Worm (Caenorhabditis elegans): ENCODE data around the gene sri-28.

Gene sri-28

ce11 chrII:3052843-3053242 is 4.4 kb downstream of the sri-28 start:
- TF ChIP-seq sem-2 (GFP tag; optimal IDR thresholded peaks at IDR 0.05) (no peak), pha-4 (tag; optimal IDR thresholded peaks at IDR 0.05) (no peak), lsy-2 (tag; optimal IDR thresholded peaks at IDR 0.05) (no peak), ceh-43 (GFP tag; optimal IDR thresholded peaks at IDR 0.05) (no peak), lin-32 (GFP tag; optimal IDR thresholded peaks at IDR 0.05) (no peak), M03D4.4 (tag; optimal IDR thresholded peaks at IDR 0.05) (no peak), drap-1 (GFP tag; optimal IDR thresholded peaks at IDR 0.05) (no peak), nhr-237 (tag; optimal IDR thresholded peaks at IDR 0.05) (no peak), flh-1 (GFP tag; optimal IDR thresholded peaks at IDR 0.05) (no peak), tbx-8 (GFP tag; optimal IDR thresholded peaks at IDR 0.05) (no peak), sptf-1 (tag; optimal IDR thresholded peaks at IDR 0.05) (no peak), nhr-76 (tag; optimal IDR thresholded peaks at IDR 0.05) (no peak), snpc-4 (tag; optimal IDR thresholded peaks at IDR 0.05) (no peak), ceh-39 (tag; optimal IDR thresholded peaks at IDR 0.05) (no peak), blmp-1 (tag; optimal IDR thresholded peaks at IDR 0.05) (no peak), mls-2 (tag; optimal IDR thresholded peaks at IDR 0.05) (no peak), cnd-1 (tag; optimal IDR thresholded peaks at IDR 0.05) (no peak), ces-1 (GFP tag; optimal IDR thresholded peaks at IDR 0.05) (no peak)

DNA sequence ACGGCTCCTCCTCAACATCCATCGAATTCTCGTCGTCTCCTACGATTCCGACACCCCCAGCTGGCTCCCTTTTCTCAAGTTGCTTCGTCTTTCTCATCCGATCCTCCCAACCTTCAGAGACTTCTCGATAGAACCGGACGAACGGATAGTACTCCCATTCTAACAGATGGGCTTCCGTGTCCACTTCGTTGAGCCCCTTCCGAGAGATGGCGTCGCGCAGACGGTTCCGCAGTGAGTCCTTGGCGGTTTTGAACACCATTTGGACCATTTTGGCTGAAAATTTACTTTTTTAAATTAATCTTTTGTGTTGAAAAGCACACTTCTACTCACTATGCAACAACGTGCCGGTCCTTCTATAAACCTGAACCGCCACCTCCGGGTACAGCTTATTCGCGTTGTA is 5.2 kb downstream of the sri-28 start:
- TF ChIP-seq ceh-43 (GFP tag; optimal IDR thresholded peaks at IDR 0.05) (no peak), mab-5 (tag; optimal IDR thresholded peaks at IDR 0.05) (no peak), elt-3 (tag; optimal IDR thresholded peaks at IDR 0.05) (no peak), tbx-8 (GFP tag; optimal IDR thresholded peaks at IDR 0.05) (no peak), unc-120 (tag; optimal IDR thresholded peaks at IDR 0.05; ENCODE audit: poor library complexity, severe bottlenecking) (no peak), ham-2 (GFP tag; optimal IDR thresholded peaks at IDR 0.05) (no peak), ceh-83 (GFP tag; optimal IDR thresholded peaks at IDR 0.05) (no peak), unc-39 (tag; optimal IDR thresholded peaks at IDR 0.05) (no peak), blmp-1 (tag; optimal IDR thresholded peaks at IDR 0.05) (no peak), elt-1 (tag; optimal IDR thresholded peaks at IDR 0.05; ENCODE audit: borderline replicate concordance, insufficient read depth) (no peak), ztf-11 (tag; optimal IDR thresholded peaks at IDR 0.05) (no peak), unc-62 (GFP tag; optimal IDR thresholded peaks at IDR 0.05) (no peak), nhr-2 (tag; optimal IDR thresholded peaks at IDR 0.05) (no peak), drap-1 (GFP tag; optimal IDR thresholded peaks at IDR 0.05) (no peak), M03D4.4 (tag; optimal IDR thresholded peaks at IDR 0.05) (no peak), nhr-237 (tag; optimal IDR thresholded peaks at IDR 0.05) (no peak), nhr-76 (tag; optimal IDR thresholded peaks at IDR 0.05) (no peak), snpc-4 (tag; optimal IDR thresholded peaks at IDR 0.05) (no peak)

DNA sequence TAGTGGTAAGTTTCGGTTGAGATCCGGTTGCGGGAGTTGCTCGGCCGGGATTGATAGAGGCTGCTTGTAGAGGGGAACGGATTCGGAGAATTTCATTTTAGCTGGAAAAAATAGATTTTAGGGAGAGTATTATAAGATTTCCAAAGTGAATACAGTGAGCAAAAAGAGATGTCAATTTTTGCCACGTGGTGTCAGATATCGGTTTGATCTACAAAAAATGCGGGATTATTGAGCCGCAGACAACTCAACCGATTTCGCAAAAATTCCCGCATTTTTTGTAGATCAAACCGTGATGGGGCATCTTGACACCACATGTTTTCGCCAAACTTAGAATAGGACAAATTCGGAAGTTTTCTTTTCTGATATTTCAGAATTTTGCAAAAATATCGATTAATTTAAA is 5.7 kb downstream of the sri-28 start, which contains the start of gene lido-13:
Gene lido-13, minus strand, starts transcription at position 101 of the 400 bp plus-strand sequence.
- TF ChIP-seq unc-62 (GFP tag; optimal IDR thresholded peaks at IDR 0.05) (no peak), tbx-8 (GFP tag; optimal IDR thresholded peaks at IDR 0.05) (no peak), mep-1 (tag; optimal IDR thresholded peaks at IDR 0.05) (no peak), unc-39 (tag; optimal IDR thresholded peaks at IDR 0.05) (no peak), ham-2 (GFP tag; optimal IDR thresholded peaks at IDR 0.05) (no peak), M03D4.4 (tag; optimal IDR thresholded peaks at IDR 0.05) (no peak), nhr-28 (tag; optimal IDR thresholded peaks at IDR 0.05) (no peak), lsy-2 (tag; optimal IDR thresholded peaks at IDR 0.05) (no peak), mls-2 (tag; optimal IDR thresholded peaks at IDR 0.05) (no peak), lin-32 (GFP tag; optimal IDR thresholded peaks at IDR 0.05) (no peak), bed-3 (GFP tag; optimal IDR thresholded peaks at IDR 0.05) (no peak), lin-13 (tag; optimal IDR thresholded peaks at IDR 0.05) (no peak), ztf-11 (tag; optimal IDR thresholded peaks at IDR 0.05) (no peak), nhr-12 (tag; optimal IDR thresholded peaks at IDR 0.05) (no peak), ces-1 (GFP tag; optimal IDR thresholded peaks at IDR 0.05) (no peak)

DNA sequence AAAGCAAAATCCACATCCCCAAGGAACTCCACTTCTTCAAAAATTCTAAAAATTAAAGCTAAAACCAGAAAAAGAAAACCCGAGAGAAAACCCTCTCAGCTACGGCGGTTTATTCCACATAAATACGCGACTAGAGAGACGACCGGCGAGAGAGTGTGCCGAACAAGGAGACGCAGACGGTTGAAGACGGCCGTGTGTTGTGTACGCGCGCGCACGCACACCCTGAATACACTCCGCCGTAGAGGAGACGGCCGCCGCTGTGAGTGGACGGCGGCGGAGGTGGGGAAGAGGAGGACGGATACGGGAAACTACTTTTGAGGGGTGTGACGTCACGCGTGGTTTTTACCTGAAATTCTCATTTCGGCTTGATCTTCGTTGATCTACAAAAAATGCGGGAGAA is 6.1 kb downstream of the sri-28 start:
- TF ChIP-seq ceh-43 (GFP tag; optimal IDR thresholded peaks at IDR 0.05) (no peak), unc-62 (GFP tag; optimal IDR thresholded peaks at IDR 0.05) (no peak), pha-4 (tag; optimal IDR thresholded peaks at IDR 0.05) (peak; percentile 10), nhr-28 (tag; optimal IDR thresholded peaks at IDR 0.05) (no peak), tbx-8 (GFP tag; optimal IDR thresholded peaks at IDR 0.05) (no peak)
